Worm (Caenorhabditis elegans) whole organism, young adult: Measurements from ENCODE around the gene nmt-1.

Experiments
- B0261.1 ChIP-seq: sonication (generic microtip); optimal IDR thresholded peaks from 2 replicates; lab custom pipeline; 2016; ENCODE audit warnings: mild to moderate bottlenecking, missing genetic modification characterization, moderate library complexity, missing compliant biosample characterization
- F23B12.7 ChIP-seq: sonication (generic microtip); optimal IDR thresholded peaks from 2 replicates; lab custom pipeline; 2017; ENCODE audit warnings: missing genetic modification characterization, mild to moderate bottlenecking, missing compliant biosample characterization, antibody characterized with exemption, moderate library complexity; ENCODE audit not compliant: insufficient read depth
- F33H1.4 ChIP-seq: fragments of 200-800 bp; sonication (Bioruptor generic); IDR thresholded peaks from 2 replicates; pipeline ENCODE4 v1.3.6; 2022; ENCODE audit warnings: missing genetic modification reagents, missing genetic modification characterization, missing compliant biosample characterization
- F39B2.1 ChIP-seq: fragments of 200-800 bp; sonication (Bioruptor generic); IDR thresholded peaks from 2 replicates; pipeline ENCODE4 v1.3.6; 2022; ENCODE audit warnings: missing genetic modification reagents, missing genetic modification characterization, missing compliant biosample characterization
- F55B11.4 ChIP-seq: sonication (generic microtip); optimal IDR thresholded peaks from 2 replicates; lab custom pipeline; 2016; ENCODE audit warnings: missing compliant biosample characterization, missing genetic modification characterization, borderline replicate concordance; ENCODE audit not compliant: insufficient read depth
- F57A8.1 ChIP-seq: fragments of 200-800 bp; sonication (Bioruptor generic); optimal IDR thresholded peaks from 2 replicates; lab custom pipeline; 2018; ENCODE audit warnings: mild to moderate bottlenecking, missing genetic modification characterization, moderate library complexity, missing compliant biosample characterization
- K12H6.12 ChIP-seq: fragments of 200-800 bp; sonication (Bioruptor generic); optimal IDR thresholded peaks from 2 replicates; lab custom pipeline; 2018; ENCODE audit warnings: mild to moderate bottlenecking, missing genetic modification characterization, missing compliant biosample characterization
- T26A5.8 ChIP-seq: sonication (generic microtip); optimal IDR thresholded peaks from 2 replicates; lab custom pipeline; 2016; ENCODE audit warnings: missing genetic modification characterization, missing compliant biosample characterization
- Y67H2A.10 ChIP-seq: fragments of 200-800 bp; sonication (Bioruptor generic); conservative IDR thresholded peaks from 2 replicates; pipeline ENCODE4 v1.3.6; 2022; ENCODE audit warnings: missing genetic modification reagents, missing genetic modification characterization, missing compliant biosample characterization
- Y95B8A.8 ChIP-seq: fragments of 200-800 bp; sonication (Bioruptor generic); IDR thresholded peaks from 2 replicates; pipeline ENCODE4 v1.3.6; 2022; ENCODE audit warnings: missing genetic modification reagents, missing genetic modification characterization, missing compliant biosample characterization
- ZK185.1 ChIP-seq: sonication (generic microtip); optimal IDR thresholded peaks from 2 replicates; lab custom pipeline; 2016; ENCODE audit warnings: mild to moderate bottlenecking, missing genetic modification characterization, missing compliant biosample characterization; ENCODE audit not compliant: poor library complexity, severe bottlenecking
- ama-1 ChIP-seq, 3 experiments: fragments of 150-350 bp in 1 of 3; sonication (generic microtip) in 2 of 3; optimal IDR thresholded peaks; 2 replicates each; lab custom pipeline; 2014 to 2018; ENCODE audit warnings: missing biosample characterization in 2 of 3, missing genetic modification characterization in 2 of 3, missing genetic modification reagents in 2 of 3
- aptf-2 ChIP-seq: fragments of 200-800 bp; sonication (Bioruptor generic); conservative IDR thresholded peaks from 2 replicates; pipeline ENCODE4 v1.3.6; 2022; ENCODE audit warnings: missing genetic modification reagents, missing genetic modification characterization, missing compliant biosample characterization
- atf-7 ChIP-seq: sonication (generic microtip); optimal IDR thresholded peaks from 2 replicates; lab custom pipeline; 2017; ENCODE audit warnings: mild to moderate bottlenecking, missing genetic modification characterization, missing compliant biosample characterization
- athp-1 ChIP-seq: sonication (generic microtip); optimal IDR thresholded peaks from 2 replicates; lab custom pipeline; 2017; ENCODE audit warnings: mild to moderate bottlenecking, missing genetic modification characterization, missing compliant biosample characterization
- attf-6 ChIP-seq: fragments of 200-800 bp; sonication (Bioruptor generic); IDR thresholded peaks from 2 replicates; pipeline ENCODE4 v1.3.6; 2022; ENCODE audit warnings: missing genetic modification reagents, missing genetic modification characterization, missing compliant biosample characterization
- bed-1 ChIP-seq: fragments of 200-800 bp; sonication (Bioruptor generic); IDR thresholded peaks from 2 replicates; pipeline ENCODE4 v1.3.6; 2022; ENCODE audit warnings: missing genetic modification reagents, missing genetic modification characterization, missing compliant biosample characterization
- ccch-3 ChIP-seq: fragments of 200-800 bp; sonication (Bioruptor generic); optimal IDR thresholded peaks from 2 replicates; lab custom pipeline; 2018; ENCODE audit warnings: mild to moderate bottlenecking, missing genetic modification characterization, missing compliant biosample characterization
- ceh-27 ChIP-seq: fragments of 200-800 bp; sonication (Bioruptor generic); optimal IDR thresholded peaks from 2 replicates; lab custom pipeline; 2018; ENCODE audit warnings: mild to moderate bottlenecking, missing genetic modification characterization, moderate library complexity, missing compliant biosample characterization
- ceh-91 ChIP-seq: fragments of 200-800 bp; sonication (Bioruptor generic); IDR thresholded peaks from 2 replicates; pipeline ENCODE4 v1.3.6; 2022; ENCODE audit warnings: missing genetic modification reagents, missing genetic modification characterization, missing compliant biosample characterization
- dox-1 ChIP-seq: fragments of 200-800 bp; sonication (Bioruptor generic); IDR thresholded peaks from 2 replicates; pipeline ENCODE4 v1.3.6; 2022; ENCODE audit warnings: missing genetic modification reagents, missing genetic modification characterization, missing compliant biosample characterization
- ekl-4 ChIP-seq: fragments of 200-800 bp; sonication (Bioruptor generic); IDR thresholded peaks from 2 replicates; pipeline ENCODE4 v1.3.6; 2022; ENCODE audit warnings: missing genetic modification reagents, missing genetic modification characterization, missing compliant biosample characterization
- ets-4 ChIP-seq: fragments of 200-800 bp; sonication (Bioruptor generic); optimal IDR thresholded peaks from 2 replicates; lab custom pipeline; 2018; ENCODE audit warnings: mild to moderate bottlenecking, missing genetic modification characterization, missing compliant biosample characterization
- fkh-3 ChIP-seq: sonication (generic microtip); optimal IDR thresholded peaks from 2 replicates; lab custom pipeline; 2016; ENCODE audit warnings: mild to moderate bottlenecking, missing genetic modification characterization, missing compliant biosample characterization
- gei-17 ChIP-seq: fragments of 200-800 bp; sonication (Bioruptor generic); optimal IDR thresholded peaks from 2 replicates; lab custom pipeline; 2018; ENCODE audit warnings: mild to moderate bottlenecking, missing genetic modification characterization, missing compliant biosample characterization
- hmg-1.2 ChIP-seq: fragments of 200-800 bp; sonication (Bioruptor generic); IDR thresholded peaks from 2 replicates; pipeline ENCODE4 v1.3.6; 2022; ENCODE audit warnings: missing genetic modification reagents, missing genetic modification characterization, missing compliant biosample characterization
- let-526 ChIP-seq: fragments of 200-800 bp; sonication (Bioruptor generic); IDR thresholded peaks from 2 replicates; pipeline ENCODE4 v1.3.6; 2022; ENCODE audit warnings: missing genetic modification reagents, missing genetic modification characterization, missing compliant biosample characterization
- lin-35 ChIP-seq, 3 experiments: fragments of 150-350 bp in 2 of 3; sonication (generic microtip) in 1 of 3; optimal IDR thresholded peaks; 2 replicates each; lab custom pipeline; 2014 to 2018; ENCODE audit warnings: missing biosample characterization in 3 of 3, missing genetic modification characterization in 3 of 3, missing genetic modification reagents in 3 of 3
- lin-40 ChIP-seq: sonication (generic microtip); optimal IDR thresholded peaks from 2 replicates; lab custom pipeline; 2016; ENCODE audit warnings: missing genetic modification characterization, mild to moderate bottlenecking, missing compliant biosample characterization, missing genotype, missing genetic modification reagents
- lsl-1 ChIP-seq: fragments of 200-800 bp; sonication (Bioruptor generic); optimal IDR thresholded peaks from 2 replicates; lab custom pipeline; 2018; ENCODE audit warnings: mild to moderate bottlenecking, missing genetic modification characterization, moderate library complexity, missing compliant biosample characterization
- madf-6 ChIP-seq: fragments of 200-800 bp; sonication (Bioruptor generic); IDR thresholded peaks from 2 replicates; pipeline ENCODE4 v1.3.6; 2022; ENCODE audit warnings: missing genetic modification reagents, missing genetic modification characterization, missing compliant biosample characterization
- mcd-1 ChIP-seq: fragments of 200-800 bp; sonication (Bioruptor generic); IDR thresholded peaks from 2 replicates; pipeline ENCODE4 v1.3.6; 2022; ENCODE audit warnings: missing genetic modification reagents, missing genetic modification characterization, missing compliant biosample characterization
- mel-28 ChIP-seq: sonication (generic microtip); optimal IDR thresholded peaks from 2 replicates; lab custom pipeline; 2016; ENCODE audit warnings: borderline replicate concordance, mild to moderate bottlenecking, missing genetic modification characterization, missing compliant biosample characterization
- nfya-1 ChIP-seq: sonication (generic microtip); optimal IDR thresholded peaks from 2 replicates; lab custom pipeline; 2017; ENCODE audit warnings: antibody characterized with exemption, missing compliant biosample characterization, missing genetic modification characterization, borderline replicate concordance; ENCODE audit not compliant: insufficient read depth
- nhr-179 ChIP-seq: sonication (generic microtip); optimal IDR thresholded peaks from 2 replicates; lab custom pipeline; 2016; ENCODE audit warnings: mild to moderate bottlenecking, missing genetic modification characterization, missing compliant biosample characterization
- nhr-90 ChIP-seq: sonication (generic microtip); optimal IDR thresholded peaks from 2 replicates; lab custom pipeline; 2016; ENCODE audit warnings: missing genotype, mild to moderate bottlenecking, missing genetic modification characterization, missing compliant biosample characterization
- pbrm-1 ChIP-seq: fragments of 200-800 bp; sonication (Bioruptor generic); IDR thresholded peaks from 2 replicates; pipeline ENCODE4 v1.3.6; 2022; ENCODE audit warnings: missing genetic modification reagents, missing genetic modification characterization, missing compliant biosample characterization
- pha-4 ChIP-seq: fragments of 150-350 bp; sonication (generic microtip); optimal IDR thresholded peaks from 2 replicates; lab custom pipeline; 2014; ENCODE audit warnings: missing biosample characterization, missing genetic modification reagents, missing genetic modification characterization
- rcor-1 ChIP-seq: fragments of 200-800 bp; sonication (Bioruptor generic); IDR thresholded peaks from 2 replicates; pipeline ENCODE4 v1.3.6; 2022; ENCODE audit warnings: missing genetic modification reagents, missing genetic modification characterization, missing compliant biosample characterization
- repo-1 ChIP-seq: sonication (generic microtip); optimal IDR thresholded peaks from 2 replicates; lab custom pipeline; 2017; ENCODE audit warnings: mild to moderate bottlenecking, missing genetic modification characterization, missing compliant biosample characterization
- snpc-1.1 ChIP-seq: sonication (generic microtip); optimal IDR thresholded peaks from 2 replicates; lab custom pipeline; 2017; ENCODE audit warnings: missing genetic modification characterization, mild to moderate bottlenecking, missing compliant biosample characterization, antibody characterized with exemption, moderate library complexity, missing genotype, missing genetic modification reagents; ENCODE audit not compliant: insufficient read depth
- unc-130 ChIP-seq: sonication (generic microtip); optimal IDR thresholded peaks from 2 replicates; lab custom pipeline; 2016; ENCODE audit warnings: missing genetic modification reagents, missing genetic modification characterization, missing compliant biosample characterization
- xnd-1 ChIP-seq: sonication (generic microtip); optimal IDR thresholded peaks from 2 replicates; lab custom pipeline; 2016; ENCODE audit warnings: missing genotype, missing genetic modification reagents, missing genetic modification characterization, missing compliant biosample characterization
- ztf-18 ChIP-seq: sonication (generic microtip); optimal IDR thresholded peaks from 2 replicates; lab custom pipeline; 2016; ENCODE audit warnings: missing genotype, mild to moderate bottlenecking, missing genetic modification characterization, missing compliant biosample characterization
- ztf-25 ChIP-seq: fragments of 200-800 bp; sonication (Bioruptor generic); IDR thresholded peaks from 2 replicates; pipeline ENCODE4 v1.3.6; 2022; ENCODE audit warnings: missing genetic modification reagents, missing genetic modification characterization, missing compliant biosample characterization
- ztf-3 ChIP-seq: fragments of 200-800 bp; sonication (Bioruptor generic); optimal IDR thresholded peaks from 2 replicates; lab custom pipeline; 2018; ENCODE audit warnings: mild to moderate bottlenecking, missing genetic modification characterization, missing compliant biosample characterization
- ztf-6 ChIP-seq: fragments of 200-800 bp; sonication (Bioruptor generic); IDR thresholded peaks from 2 replicates; pipeline ENCODE4 v1.3.6; 2022; ENCODE audit warnings: missing genetic modification reagents, missing genetic modification characterization, missing compliant biosample characterization

Gene nmt-1

DNA sequence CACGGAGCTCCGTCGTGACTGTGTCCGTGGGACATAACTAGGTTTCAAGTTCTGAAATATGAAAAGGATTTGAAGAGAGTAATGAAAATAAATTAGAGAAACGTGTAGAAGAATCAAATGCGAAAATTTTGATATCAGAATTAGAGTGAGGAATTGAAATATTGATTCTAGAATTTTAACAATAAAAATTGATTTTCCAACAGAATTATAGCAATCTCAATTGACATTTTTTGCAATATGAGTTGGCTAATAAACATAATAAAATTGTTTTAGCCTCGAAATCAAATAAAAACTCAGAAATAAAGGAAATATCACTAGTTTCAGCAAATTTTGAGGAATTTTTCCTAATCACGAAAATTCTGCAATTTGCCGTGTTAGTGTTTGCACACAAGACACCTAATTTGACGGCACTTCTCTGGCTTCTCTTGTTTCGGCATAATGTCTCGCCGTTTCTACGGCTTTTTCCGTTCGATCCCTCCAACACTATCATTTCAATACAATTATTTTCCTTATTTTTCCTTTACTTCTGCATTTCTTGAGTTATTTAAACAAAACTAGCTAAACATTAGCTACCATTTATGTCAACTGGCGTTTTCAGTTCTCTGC lies at the start of gene nmt-1:
nmt-1 (minus strand) TSS at position 51 of the 606 bp plus-strand sequence.
- TF ChIP-seq ccch-3 (GFP tag; lab: Kevin White, UChicago): no peak
- TF ChIP-seq F57A8.1: no peak
- TF ChIP-seq ztf-3 (GFP tag; lab: Kevin White, UChicago): no peak
- TF ChIP-seq ztf-6 (GFP tag; lab: Robert Waterston, UW): no peak
- TF ChIP-seq lin-35 (GFP tag; optimal IDR thresholded peaks at IDR 0.05; lab: Kevin White, UChicago): no peak
- TF ChIP-seq ZK185.1: no peak
- TF ChIP-seq pha-4: no peak
- peak; percentile 90 for TF ChIP-seq hmg-1.2 (GFP tag; lab: Robert Waterston, UW)
- TF ChIP-seq mcd-1 (GFP tag; lab: Robert Waterston, UW): no peak
- no peak for TF ChIP-seq nhr-179
- TF ChIP-seq attf-6 (GFP tag; lab: Robert Waterston, UW): no peak
- no peak for TF ChIP-seq ets-4 (GFP tag; lab: Kevin White, UChicago)
- peak; percentile 25 for TF ChIP-seq snpc-1.1 (tag; lab: Kevin White, UChicago)
- TF ChIP-seq T26A5.8 (tag; lab: Kevin White, UChicago): no peak
- TF ChIP-seq B0261.1 (tag; lab: Kevin White, UChicago): no peak
- TF ChIP-seq K12H6.12 (tag; lab: Kevin White, UChicago): no peak
- no peak for TF ChIP-seq F23B12.7 (tag; lab: Kevin White, UChicago)
- TF ChIP-seq F39B2.1 (GFP tag; lab: Robert Waterston, UW): no peak
- no peak for TF ChIP-seq F55B11.4
- no peak for TF ChIP-seq fkh-3 (tag; lab: Kevin White, UChicago)
- TF ChIP-seq repo-1 (tag; lab: Kevin White, UChicago): no peak
- peak; percentile 30 for TF ChIP-seq lsl-1 (GFP tag; lab: Kevin White, UChicago)
- TF ChIP-seq F33H1.4 (GFP tag; lab: Robert Waterston, UW): peak; percentile 31
- no peak for TF ChIP-seq ceh-91
- TF ChIP-seq ama-1 (optimal IDR thresholded peaks at IDR 0.05; lab: Kevin White, UChicago): no peak
- no peak for TF ChIP-seq ama-1 (GFP tag; optimal IDR thresholded peaks at IDR 0.05; lab: Kevin White, UChicago)
- TF ChIP-seq unc-130 (GFP tag; lab: Kevin White, UChicago): no peak
- peak; percentile 16 for TF ChIP-seq ceh-27 (GFP tag; lab: Kevin White, UChicago)
- peak; percentile 54; the same call in 1 of the 2 replicates for TF ChIP-seq madf-6
- no peak for TF ChIP-seq ztf-25 (GFP tag; lab: Robert Waterston, UW)
- TF ChIP-seq pbrm-1 (GFP tag; lab: Robert Waterston, UW): no peak
- no peak for TF ChIP-seq bed-1
- TF ChIP-seq rcor-1: no peak
- TF ChIP-seq atf-7 (tag; lab: Kevin White, UChicago): no peak
- no peak for TF ChIP-seq lin-40 (tag; lab: Kevin White, UChicago)
- no peak for TF ChIP-seq ekl-4 (GFP tag; lab: Robert Waterston, UW)
- 0 out of 2 replicates have a peak, but pooled peaks have one; percentile 10 for TF ChIP-seq dox-1 (GFP tag; lab: Robert Waterston, UW)
- no peak for TF ChIP-seq xnd-1 (tag; lab: Kevin White, UChicago)
- TF ChIP-seq mel-28: no peak
- no peak for TF ChIP-seq nfya-1 (tag; lab: Kevin White, UChicago)
- no peak for TF ChIP-seq ztf-18
- no peak for TF ChIP-seq aptf-2 (GFP tag; lab: Robert Waterston, UW)
- TF ChIP-seq nhr-90 (tag; lab: Kevin White, UChicago): no peak
- TF ChIP-seq Y67H2A.10 (GFP tag; lab: Robert Waterston, UW): no peak
- no peak for TF ChIP-seq let-526
- TF ChIP-seq Y95B8A.8 (GFP tag; lab: Robert Waterston, UW): no peak
- TF ChIP-seq gei-17 (GFP tag; lab: Kevin White, UChicago): no peak
- TF ChIP-seq athp-1 (tag; lab: Kevin White, UChicago): no peak
